Fruit fly (Drosophila melanogaster) whole organism, embryonic: ENCODE results near the gene CG5390.

Source experiments
- ATbp ChIP-seq: fragments of 200-800 bp; sonication (Bioruptor generic); optimal IDR thresholded peaks from 2 replicates; lab custom pipeline; 2017; ENCODE audit warnings: missing biosample characterization, mild to moderate bottlenecking, missing genetic modification characterization, missing genetic modification reagents
- Atf6 ChIP-seq: fragments of 200-800 bp; sonication (Bioruptor generic); IDR thresholded peaks from 2 replicates; pipeline ENCODE4 v1.3.6; 2022; ENCODE audit warnings: missing biosample characterization, missing genetic modification characterization
- CG10979 ChIP-seq: fragments of 200-800 bp; sonication (Bioruptor generic); optimal IDR thresholded peaks from 2 replicates; lab custom pipeline; 2018; ENCODE audit warnings: missing biosample characterization, mild to moderate bottlenecking, missing genetic modification characterization, moderate library complexity
- CG11695 ChIP-seq: fragments of 200-800 bp; sonication (Bioruptor generic); IDR thresholded peaks from 3 replicates; pipeline ENCODE4 v1.3.6; 2022; ENCODE audit warnings: missing biosample characterization, missing genetic modification characterization
- CG12391 ChIP-seq: fragments of 200-800 bp; sonication (Bioruptor generic); optimal IDR thresholded peaks from 3 replicates; lab custom pipeline; 2018; ENCODE audit warnings: missing biosample characterization, mild to moderate bottlenecking, missing genetic modification characterization, moderate library complexity
- CG13424 ChIP-seq: fragments of 200-800 bp; sonication (Bioruptor generic); optimal IDR thresholded peaks from 2 replicates; lab custom pipeline; 2019; ENCODE audit warnings: missing biosample characterization, mild to moderate bottlenecking, missing genetic modification characterization, moderate library complexity
- CG14710 ChIP-seq: fragments of 200-800 bp; sonication (Bioruptor generic); optimal IDR thresholded peaks from 3 replicates; lab custom pipeline; 2019; ENCODE audit warnings: missing biosample characterization, mild to moderate bottlenecking, missing genetic modification characterization, moderate library complexity
- CG14860 ChIP-seq: fragments of 200-800 bp; sonication (Bioruptor generic); IDR thresholded peaks from 3 replicates; pipeline ENCODE4 v1.3.6; 2022; ENCODE audit warnings: missing biosample characterization, missing genetic modification characterization; ENCODE audit not compliant: partially characterized antibody
- CG15514 ChIP-seq: fragments of 200-800 bp; sonication (Bioruptor generic); optimal IDR thresholded peaks from 3 replicates; lab custom pipeline; 2017; ENCODE audit warnings: missing biosample characterization, missing genetic modification characterization, mild to moderate bottlenecking, moderate library complexity, missing genetic modification reagents
- CG16813 ChIP-seq: fragments of 200-800 bp; sonication (Bioruptor generic); IDR thresholded peaks from 3 replicates; pipeline ENCODE4 v1.3.6; 2022; ENCODE audit warnings: missing biosample characterization, missing genetic modification characterization; ENCODE audit not compliant: partially characterized antibody
- CG1792 ChIP-seq: fragments of 200-800 bp; sonication (Bioruptor generic); optimal IDR thresholded peaks from 2 replicates; lab custom pipeline; 2016; ENCODE audit warnings: missing biosample characterization, missing genetic modification characterization
- CG18599 ChIP-seq: fragments of 200-800 bp; sonication (Bioruptor generic); optimal IDR thresholded peaks from 3 replicates; lab custom pipeline; 2017; ENCODE audit warnings: missing biosample characterization, missing genetic modification characterization, mild to moderate bottlenecking, moderate library complexity, missing genetic modification reagents
- CG30403 ChIP-seq: fragments of 200-800 bp; sonication (Bioruptor generic); optimal IDR thresholded peaks from 3 replicates; lab custom pipeline; 2016; ENCODE audit warnings: missing biosample characterization, missing genetic modification characterization
- CG31441 ChIP-seq: fragments of 200-800 bp; sonication (Bioruptor generic); IDR thresholded peaks from 2 replicates; pipeline ENCODE4 v1.3.6; 2022; ENCODE audit warnings: missing biosample characterization, missing genetic modification characterization
- CG4328 ChIP-seq: fragments of 200-800 bp; sonication (Bioruptor generic); optimal IDR thresholded peaks from 3 replicates; lab custom pipeline; 2017; ENCODE audit warnings: missing biosample characterization, missing genetic modification reagents, missing genetic modification characterization
- CG6254 ChIP-seq: fragments of 200-800 bp; sonication (Bioruptor generic); optimal IDR thresholded peaks from 3 replicates; lab custom pipeline; 2017; ENCODE audit warnings: mild to moderate bottlenecking, missing biosample characterization, missing genetic modification reagents, missing genetic modification characterization
- CG7271 ChIP-seq: fragments of 200-800 bp; sonication (Bioruptor generic); optimal IDR thresholded peaks from 2 replicates; lab custom pipeline; 2018; ENCODE audit warnings: missing biosample characterization, mild to moderate bottlenecking, missing genetic modification characterization, moderate library complexity
- CG7839 ChIP-seq: fragments of 200-800 bp; sonication (Bioruptor generic); optimal IDR thresholded peaks from 3 replicates; lab custom pipeline; 2018; ENCODE audit warnings: missing biosample characterization, mild to moderate bottlenecking, missing genetic modification characterization, moderate library complexity
- CG8290 ChIP-seq, 3 experiments: fragments of 200-800 bp; sonication (Bioruptor generic); optimal IDR thresholded peaks; 2 replicates each; lab custom pipeline; 2016 to 2019; ENCODE audit warnings: missing biosample characterization in 3 of 3, missing genetic modification characterization in 3 of 3, mild to moderate bottlenecking in 2 of 3, moderate library complexity in 1 of 3
- CHES-1-like ChIP-seq: fragments of 200-800 bp; sonication (Bioruptor generic); optimal IDR thresholded peaks from 2 replicates; lab custom pipeline; 2016; ENCODE audit warnings: missing biosample characterization, missing genetic modification characterization
- CoRest ChIP-seq: fragments of 200-800 bp; sonication (Bioruptor generic); optimal IDR thresholded peaks from 3 replicates; lab custom pipeline; 2018; ENCODE audit warnings: missing biosample characterization, mild to moderate bottlenecking, missing genetic modification characterization, moderate library complexity
- D19A ChIP-seq: fragments of 200-800 bp; optimal IDR thresholded peaks from 3 replicates; lab custom pipeline; 2019; ENCODE audit warnings: missing biosample characterization, mild to moderate bottlenecking, missing genetic modification characterization, moderate library complexity
- D19B ChIP-seq: fragments of 200-800 bp; sonication (Bioruptor generic); optimal IDR thresholded peaks from 2 replicates; lab custom pipeline; 2017; ENCODE audit warnings: missing biosample characterization, mild to moderate bottlenecking, missing genetic modification characterization
- Dfd ChIP-seq, 2 experiments: fragments of >200 bp; optimal IDR thresholded peaks; 2 replicates each; lab custom pipeline; 2017; ENCODE audit warnings: missing biosample characterization in 2 of 2, missing genetic modification characterization in 2 of 2
- HmgD ChIP-seq: fragments of 200-800 bp; sonication (Bioruptor generic); optimal IDR thresholded peaks from 3 replicates; lab custom pipeline; 2016; ENCODE audit warnings: missing biosample characterization, missing genetic modification characterization
- MESR4 ChIP-seq: fragments of 200-800 bp; sonication (Bioruptor generic); optimal IDR thresholded peaks from 2 replicates; lab custom pipeline; 2018; ENCODE audit warnings: missing biosample characterization, mild to moderate bottlenecking, missing genetic modification characterization, moderate library complexity
- Xrp1 ChIP-seq: fragments of 200-800 bp; sonication (Bioruptor generic); IDR thresholded peaks from 2 replicates; pipeline ENCODE4 v1.3.6; 2022; ENCODE audit warnings: missing biosample characterization, missing genetic modification characterization
- ab ChIP-seq: fragments of 200-800 bp; sonication (Bioruptor generic); optimal IDR thresholded peaks from 2 replicates; lab custom pipeline; 2016; ENCODE audit warnings: missing biosample characterization, missing genetic modification characterization
- bsh ChIP-seq, 2 experiments: fragments of 200-800 bp; sonication (Bioruptor generic); optimal IDR thresholded peaks; 2 replicates each; lab custom pipeline; 2017 to 2018; ENCODE audit warnings: mild to moderate bottlenecking in 2 of 2, missing biosample characterization in 2 of 2, missing genetic modification characterization in 2 of 2, moderate library complexity in 1 of 2
- cad ChIP-seq: fragments of >200 bp; optimal IDR thresholded peaks from 2 replicates; lab custom pipeline; 2017; ENCODE audit warnings: missing biosample characterization, missing genetic modification characterization
- corto ChIP-seq: fragments of 200-800 bp; sonication (Bioruptor generic); optimal IDR thresholded peaks from 2 replicates; lab custom pipeline; 2016; ENCODE audit warnings: missing biosample characterization, mild to moderate bottlenecking, missing genetic modification characterization, moderate library complexity
- crp ChIP-seq, 2 experiments: fragments of 200-800 bp; sonication (Bioruptor generic); optimal IDR thresholded peaks; 2 replicates in 1 of 2; 3 replicates in 1 of 2; lab custom pipeline; 2017; ENCODE audit warnings: missing biosample characterization in 2 of 2, missing genetic modification characterization in 2 of 2, mild to moderate bottlenecking in 1 of 2, moderate library complexity in 1 of 2
- dan ChIP-seq: fragments of 200-800 bp; sonication (Bioruptor generic); IDR thresholded peaks from 2 replicates; pipeline ENCODE4 v1.3.6; 2022; ENCODE audit warnings: missing biosample characterization, missing genetic modification characterization
- dysf ChIP-seq: fragments of 200-800 bp; sonication (Bioruptor generic); IDR thresholded peaks from 3 replicates; pipeline ENCODE4 v1.3.6; 2022; ENCODE audit warnings: missing biosample characterization, missing genetic modification characterization
- esg ChIP-seq: fragments of 200-800 bp; sonication (Bioruptor generic); conservative IDR thresholded peaks from 2 replicates; pipeline ENCODE4 v1.3.6; 2022; ENCODE audit warnings: missing biosample characterization, missing genetic modification characterization
- grau ChIP-seq: fragments of 200-800 bp; optimal IDR thresholded peaks from 3 replicates; lab custom pipeline; 2019; ENCODE audit warnings: missing biosample characterization, mild to moderate bottlenecking, missing genetic modification characterization, moderate library complexity
- grn ChIP-seq: fragments of 200-800 bp; sonication (Bioruptor generic); optimal IDR thresholded peaks from 3 replicates; lab custom pipeline; 2017; ENCODE audit warnings: missing biosample characterization, missing genetic modification characterization
- gsb-n ChIP-seq: fragments of 200-800 bp; sonication (Bioruptor generic); optimal IDR thresholded peaks from 3 replicates; lab custom pipeline; 2018; ENCODE audit warnings: missing biosample characterization, mild to moderate bottlenecking, missing genetic modification characterization
- hkb ChIP-seq, 2 experiments: fragments of 200-800 bp in 1 of 2; fragments of >200 bp in 1 of 2; sonication (Bioruptor generic) in 1 of 2; IDR thresholded peaks in 1 of 2; optimal IDR thresholded peaks in 1 of 2; 2 replicates each; pipeline versions ENCODE4 v1.3.6 to Lab custom; 2017 to 2022; ENCODE audit warnings: missing biosample characterization in 1 of 2, missing genetic modification characterization in 1 of 2
- kay ChIP-seq: fragments of 200-800 bp; sonication (Bioruptor generic); optimal IDR thresholded peaks from 2 replicates; lab custom pipeline; 2016; ENCODE audit warnings: missing biosample characterization, missing genetic modification characterization
- phol ChIP-seq: fragments of 200-800 bp; sonication (Bioruptor generic); optimal IDR thresholded peaks from 3 replicates; lab custom pipeline; 2018; ENCODE audit warnings: missing biosample characterization, mild to moderate bottlenecking, missing genetic modification characterization, moderate library complexity
- scrt ChIP-seq: fragments of 200-800 bp; sonication (Bioruptor generic); optimal IDR thresholded peaks from 2 replicates; lab custom pipeline; 2018; ENCODE audit warnings: missing biosample characterization, mild to moderate bottlenecking, missing genetic modification characterization, moderate library complexity
- sd ChIP-seq: fragments of 200-800 bp; sonication (Bioruptor generic); optimal IDR thresholded peaks from 3 replicates; lab custom pipeline; 2018; ENCODE audit warnings: missing biosample characterization, mild to moderate bottlenecking, missing genetic modification characterization, moderate library complexity
- sima ChIP-seq: fragments of 200-800 bp; sonication (Bioruptor generic); optimal IDR thresholded peaks from 2 replicates; lab custom pipeline; 2016; ENCODE audit warnings: missing biosample characterization, missing genetic modification characterization
- sisA ChIP-seq: fragments of 200-800 bp; sonication (Bioruptor generic); IDR thresholded peaks from 2 replicates; pipeline ENCODE4 v1.3.6; 2022; ENCODE audit warnings: missing biosample characterization, missing genetic modification characterization
- sob ChIP-seq: fragments of 200-800 bp; sonication (Bioruptor generic); IDR thresholded peaks from 2 replicates; pipeline ENCODE4 v1.3.6; 2022; ENCODE audit warnings: missing biosample characterization, missing genetic modification characterization
- sr ChIP-seq: fragments of 200-800 bp; sonication (Bioruptor generic); IDR thresholded peaks from 3 replicates; pipeline ENCODE4 v1.3.6; 2022; ENCODE audit warnings: missing biosample characterization, missing genetic modification characterization
- tna ChIP-seq: fragments of 200-800 bp; sonication (Bioruptor generic); IDR thresholded peaks from 2 replicates; pipeline ENCODE4 v1.3.6; 2022; ENCODE audit warnings: missing biosample characterization, missing genetic modification characterization; ENCODE audit not compliant: partially characterized antibody
- zfh1 ChIP-seq: fragments of 200-800 bp; sonication (Bioruptor generic); IDR thresholded peaks from 3 replicates; pipeline ENCODE4 v1.3.6; 2022; ENCODE audit warnings: missing biosample characterization, missing genetic modification characterization

Gene CG5390

DNA sequence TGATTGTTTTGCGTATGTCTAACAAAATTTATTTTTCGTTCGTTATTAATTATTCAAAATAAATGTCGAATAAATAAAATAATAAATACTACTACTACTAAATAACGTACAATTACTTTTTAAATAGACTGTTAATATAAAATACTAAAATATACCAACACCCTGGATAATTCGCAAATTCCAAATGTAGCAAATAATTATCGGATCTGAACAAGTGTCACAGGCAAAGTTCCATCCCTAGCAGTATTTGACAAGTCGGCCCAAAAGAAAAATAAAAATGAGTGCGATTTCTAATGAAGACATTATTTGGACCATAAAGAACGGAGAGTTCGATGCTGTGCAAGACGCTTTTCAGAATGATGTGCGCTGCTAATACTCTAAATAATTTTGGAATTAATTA is 35.0 kb upstream of the CG5390 start, which contains the start of gene CG31715 (continued):
- TF ChIP-seq D19B (GFP tag; lab: Kevin White, UChicago) (no peak), CG7271 (tag; lab: Kevin White, UChicago) (no peak), CG10979 (tag; lab: Kevin White, UChicago) (peak; percentile 4), CG4328 (GFP tag; lab: Kevin White, UChicago) (no peak), sob (GFP tag; lab: Robert Waterston, UW) (no peak), HmgD (GFP tag; lab: Kevin White, UChicago) (no peak), CG11695 (GFP tag; lab: Robert Waterston, UW) (no peak), CG14710 (tag; lab: Kevin White, UChicago) (peak; percentile 23), Xrp1 (GFP tag; lab: Robert Waterston, UW) (0 out of 2 replicates have a peak, but pooled peaks have one; percentile 22), sr (GFP tag; lab: Robert Waterston, UW) (no peak), CG1792 (no peak), grn (GFP tag; lab: Kevin White, UChicago) (no peak), crp (GFP tag; optimal IDR thresholded peaks at IDR 0.05; lab: Kevin White, UChicago) (peak in 1 of 2 experiments; percentile 56), gsb-n (tag; lab: Kevin White, UChicago) (peak; percentile 18), phol (peak; percentile 13), MESR4 (GFP tag; lab: Kevin White, UChicago) (peak; percentile 25), CG16813 (GFP tag; lab: Robert Waterston, UW) (peak; percentile 47; the same call in 1 of the 3 replicates), CG31441 (GFP tag; lab: Robert Waterston, UW) (peak; percentile 16; the same call in 1 of the 2 replicates), CG15514 (GFP tag; lab: Kevin White, UChicago) (peak; percentile 37), bsh (GFP tag; optimal IDR thresholded peaks at IDR 0.05; lab: Kevin White, UChicago) (peak in 1 of 2 experiments; percentile 7), cad (GFP tag; lab: Kevin White, UChicago) (no peak), sisA (no peak), CG30403 (GFP tag; lab: Kevin White, UChicago) (peak; percentile 16), sd (peak; percentile 87), dan (no peak), ab (no peak), esg (GFP tag; lab: Robert Waterston, UW) (0 out of 2 replicates have a peak, but pooled peaks have one; percentile 11), sima (GFP tag; lab: Kevin White, UChicago) (no peak), scrt (GFP tag; lab: Kevin White, UChicago) (no peak), grau (tag; lab: Kevin White, UChicago) (peak; percentile 38), CG13424 (peak; percentile 30), corto (GFP tag; lab: Kevin White, UChicago) (no peak), CoRest (tag; lab: Kevin White, UChicago) (peak; percentile 0), tna (no peak; the same call in 1 of the 2 replicates), zfh1 (no peak), CHES-1-like (GFP tag; lab: Kevin White, UChicago) (no peak), CG8290 (GFP tag; optimal IDR thresholded peaks at IDR 0.05; lab: Kevin White, UChicago) (peak; percentile 19), CG8290 (tag; optimal IDR thresholded peaks at IDR 0.05; lab: Kevin White, UChicago) (peak in 1 of 2 experiments; percentile 40), D19A (tag; lab: Kevin White, UChicago) (peak; percentile 8), Dfd (GFP tag; optimal IDR thresholded peaks at IDR 0.05; lab: Kevin White, UChicago) (no peak), dysf (GFP tag; lab: Robert Waterston, UW) (no peak), CG6254 (GFP tag; lab: Kevin White, UChicago) (no peak), kay (GFP tag; lab: Kevin White, UChicago) (no peak), Atf6 (0 out of 2 replicates have a peak, but pooled peaks have one; percentile 19), hkb (optimal IDR thresholded peaks at IDR 0.05; lab: Kevin White, UChicago) (no peak), hkb (GFP tag; IDR thresholded peaks at IDR 0.05; lab: Robert Waterston, UW) (no peak), ATbp (GFP tag; lab: Kevin White, UChicago) (no peak), CG18599 (GFP tag; lab: Kevin White, UChicago) (no peak), CG12391 (peak; percentile 54), CG14860 (no peak), CG7839 (peak; percentile 13)
